Worm (Caenorhabditis elegans) whole organism, L3 larva: ENCODE data around the gene smg-3.

ENCODE experiments used
- R02D3.7 ChIP-seq: fragments of 150-350 bp; optimal IDR thresholded peaks from 2 replicates; lab custom pipeline; 2014; ENCODE audit warnings: missing biosample characterization, missing genetic modification characterization
- ZK546.5 ChIP-seq: sonication (generic microtip); optimal IDR thresholded peaks from 2 replicates; lab custom pipeline; 2017; ENCODE audit warnings: missing biosample characterization, missing genetic modification characterization
- aly-2 ChIP-seq: fragments of 150-350 bp; optimal IDR thresholded peaks from 2 replicates; lab custom pipeline; 2014; ENCODE audit warnings: missing biosample characterization, missing genetic modification characterization
- ama-1 ChIP-seq: fragments of 150-350 bp; optimal IDR thresholded peaks from 2 replicates; lab custom pipeline; 2018
- ceh-16 ChIP-seq: sonication (generic microtip); optimal IDR thresholded peaks from 2 replicates; lab custom pipeline; 2017; ENCODE audit warnings: missing biosample characterization, missing genetic modification characterization
- ceh-28 ChIP-seq: fragments of 150-350 bp; optimal IDR thresholded peaks from 2 replicates; lab custom pipeline; 2014; ENCODE audit warnings: missing biosample characterization, missing genetic modification reagents, missing genetic modification characterization
- ceh-82 ChIP-seq: fragments of 150-350 bp; optimal IDR thresholded peaks from 2 replicates; lab custom pipeline; 2014; ENCODE audit warnings: missing biosample characterization, missing genetic modification characterization
- ceh-9 ChIP-seq: sonication (generic microtip); optimal IDR thresholded peaks from 2 replicates; lab custom pipeline; 2018; ENCODE audit warnings: missing biosample characterization, missing genetic modification characterization
- daf-12 ChIP-seq: fragments of 150-350 bp; optimal IDR thresholded peaks from 2 replicates; lab custom pipeline; 2014; ENCODE audit warnings: missing biosample characterization, missing genetic modification reagents, missing genetic modification characterization
- egl-27 ChIP-seq: sonication (generic microtip); optimal IDR thresholded peaks from 4 replicates; lab custom pipeline; 2017; ENCODE audit warnings: missing biosample characterization, missing genetic modification reagents, missing genetic modification characterization
- egl-5 ChIP-seq: fragments of 150-350 bp; optimal IDR thresholded peaks from 2 replicates; lab custom pipeline; 2017; ENCODE audit warnings: missing biosample characterization, missing genetic modification reagents, missing genetic modification characterization, inconsistent platforms
- elt-1 ChIP-seq: fragments of 150-350 bp; optimal IDR thresholded peaks from 2 replicates; lab custom pipeline; 2014; ENCODE audit warnings: missing biosample characterization, missing genetic modification characterization
- elt-2 ChIP-seq: sonication (generic microtip); optimal IDR thresholded peaks from 2 replicates; lab custom pipeline; 2016; ENCODE audit warnings: missing genetic modification reagents, mild to moderate bottlenecking, missing genetic modification characterization, missing compliant biosample characterization
- elt-3 ChIP-seq, 3 experiments: fragments of 150-350 bp in 1 of 3; sonication (generic microtip) in 2 of 3; optimal IDR thresholded peaks; 2 replicates in 2 of 3; 4 replicates in 1 of 3; lab custom pipeline; 2014 to 2017; ENCODE audit warnings: missing biosample characterization in 3 of 3, missing genetic modification characterization in 3 of 3
- eor-1 ChIP-seq, 2 experiments: fragments of 150-350 bp; optimal IDR thresholded peaks; 2 replicates each; lab custom pipeline; 2014 to 2018; ENCODE audit warnings: missing biosample characterization in 2 of 2, missing genetic modification characterization in 2 of 2
- fkh-10 ChIP-seq: sonication (generic microtip); optimal IDR thresholded peaks from 2 replicates; lab custom pipeline; 2017; ENCODE audit warnings: missing biosample characterization, missing genetic modification reagents, missing genetic modification characterization
- fkh-2 ChIP-seq: fragments of 150-350 bp; optimal IDR thresholded peaks from 2 replicates; lab custom pipeline; 2014; ENCODE audit warnings: missing biosample characterization, missing genetic modification reagents, missing genetic modification characterization
- fos-1 ChIP-seq: fragments of 150-350 bp; optimal IDR thresholded peaks from 2 replicates; lab custom pipeline; 2014; ENCODE audit warnings: missing biosample characterization, missing genetic modification characterization
- hmg-11 ChIP-seq: sonication (generic microtip); optimal IDR thresholded peaks from 2 replicates; lab custom pipeline; 2016; ENCODE audit warnings: missing genetic modification characterization, missing compliant biosample characterization
- jun-1 ChIP-seq: fragments of 150-350 bp; optimal IDR thresholded peaks from 2 replicates; lab custom pipeline; 2014; ENCODE audit warnings: missing biosample characterization, missing genetic modification reagents, missing genetic modification characterization
- lin-15B ChIP-seq: fragments of 150-350 bp; optimal IDR thresholded peaks from 2 replicates; lab custom pipeline; 2014; ENCODE audit warnings: missing biosample characterization, missing genetic modification characterization
- lin-39 ChIP-seq: fragments of 150-350 bp; optimal IDR thresholded peaks from 2 replicates; lab custom pipeline; 2018; ENCODE audit warnings: missing biosample characterization, missing genetic modification reagents, missing genetic modification characterization
- lsy-12 ChIP-seq: sonication (generic microtip); optimal IDR thresholded peaks from 2 replicates; lab custom pipeline; 2016; ENCODE audit warnings: mild to moderate bottlenecking, missing genetic modification characterization, missing compliant biosample characterization
- mdl-1 ChIP-seq: fragments of 150-350 bp; optimal IDR thresholded peaks from 2 replicates; lab custom pipeline; 2014; ENCODE audit warnings: missing biosample characterization, missing genetic modification characterization
- mml-1 ChIP-seq: fragments of 150-350 bp; sonication (generic microtip); optimal IDR thresholded peaks from 3 replicates; lab custom pipeline; 2014; ENCODE audit warnings: missing biosample characterization, missing genetic modification characterization
- nfya-1 ChIP-seq: sonication (generic microtip); optimal IDR thresholded peaks from 2 replicates; lab custom pipeline; 2017; ENCODE audit warnings: missing genetic modification characterization, mild to moderate bottlenecking, missing compliant biosample characterization, antibody characterized with exemption, moderate library complexity; ENCODE audit not compliant: insufficient read depth
- nhr-11 ChIP-seq: fragments of 150-350 bp; optimal IDR thresholded peaks from 2 replicates; lab custom pipeline; 2014; ENCODE audit warnings: missing biosample characterization, missing genetic modification characterization
- nhr-12 ChIP-seq: fragments of 150-350 bp; optimal IDR thresholded peaks from 2 replicates; lab custom pipeline; 2014; ENCODE audit warnings: missing biosample characterization, missing genetic modification characterization
- nhr-23 ChIP-seq: fragments of 150-350 bp; optimal IDR thresholded peaks from 2 replicates; lab custom pipeline; 2014; ENCODE audit warnings: missing biosample characterization, missing genetic modification reagents, missing genetic modification characterization
- nhr-237 ChIP-seq: fragments of 150-350 bp; optimal IDR thresholded peaks from 2 replicates; lab custom pipeline; 2014; ENCODE audit warnings: missing biosample characterization, missing genetic modification characterization
- nhr-25 ChIP-seq: sonication (generic microtip); optimal IDR thresholded peaks from 2 replicates; lab custom pipeline; 2017; ENCODE audit warnings: missing biosample characterization, missing genetic modification characterization
- nhr-28 ChIP-seq: fragments of 150-350 bp; optimal IDR thresholded peaks from 2 replicates; lab custom pipeline; 2014; ENCODE audit warnings: missing biosample characterization, missing genetic modification characterization
- nhr-43 ChIP-seq: sonication (generic microtip); optimal IDR thresholded peaks from 2 replicates; lab custom pipeline; 2016; ENCODE audit warnings: mild to moderate bottlenecking, missing genetic modification characterization, missing compliant biosample characterization; ENCODE audit not compliant: poor library complexity, severe bottlenecking
- nhr-67 ChIP-seq: fragments of 150-350 bp; optimal IDR thresholded peaks from 2 replicates; lab custom pipeline; 2014; ENCODE audit warnings: missing biosample characterization, missing genetic modification characterization
- nhr-76 ChIP-seq: fragments of 150-350 bp; sonication (generic microtip); optimal IDR thresholded peaks from 5 replicates; lab custom pipeline; 2014; ENCODE audit warnings: missing biosample characterization, missing genetic modification characterization
- nhr-77 ChIP-seq: fragments of 150-350 bp; optimal IDR thresholded peaks from 2 replicates; lab custom pipeline; 2014; ENCODE audit warnings: missing biosample characterization, missing genetic modification characterization
- pha-4 ChIP-seq: fragments of 150-350 bp; optimal IDR thresholded peaks from 2 replicates; lab custom pipeline; 2014; ENCODE audit warnings: missing biosample characterization, missing genetic modification reagents, missing genetic modification characterization
- pqm-1 ChIP-seq: fragments of 150-350 bp; optimal IDR thresholded peaks from 2 replicates; lab custom pipeline; 2017; ENCODE audit warnings: missing biosample characterization, missing genetic modification characterization, inconsistent platforms
- sea-2 ChIP-seq: fragments of 150-350 bp; sonication (generic microtip); optimal IDR thresholded peaks from 4 replicates; lab custom pipeline; 2014; ENCODE audit warnings: missing biosample characterization, missing genetic modification reagents, missing genetic modification characterization
- skn-1 ChIP-seq: fragments of 150-350 bp; optimal IDR thresholded peaks from 2 replicates; lab custom pipeline; 2014; ENCODE audit warnings: missing biosample characterization, missing genetic modification characterization
- snpc-4 ChIP-seq: fragments of 150-350 bp; optimal IDR thresholded peaks from 2 replicates; lab custom pipeline; 2014; ENCODE audit warnings: missing biosample characterization, missing genetic modification characterization
- tbx-2 ChIP-seq: sonication (generic microtip); optimal IDR thresholded peaks from 2 replicates; lab custom pipeline; 2016; ENCODE audit warnings: mild to moderate bottlenecking, missing genetic modification characterization, missing compliant biosample characterization
- unc-39 ChIP-seq: sonication (generic microtip); optimal IDR thresholded peaks from 4 replicates; lab custom pipeline; 2017; ENCODE audit warnings: missing biosample characterization, missing genetic modification characterization
- unc-62 ChIP-seq: fragments of 150-350 bp; sonication (generic microtip); optimal IDR thresholded peaks from 4 replicates; lab custom pipeline; 2014; ENCODE audit warnings: missing biosample characterization, missing genetic modification reagents, missing genetic modification characterization
- zag-1 ChIP-seq: fragments of 150-350 bp; optimal IDR thresholded peaks from 2 replicates; lab custom pipeline; 2014; ENCODE audit warnings: missing biosample characterization, missing genetic modification characterization
- ztf-11 ChIP-seq: fragments of 150-350 bp; optimal IDR thresholded peaks from 2 replicates; lab custom pipeline; 2014; ENCODE audit warnings: missing biosample characterization, missing genetic modification characterization
- ztf-4 ChIP-seq: fragments of 150-350 bp; optimal IDR thresholded peaks from 2 replicates; lab custom pipeline; 2014; ENCODE audit warnings: missing biosample characterization, missing genetic modification characterization

Gene smg-3

DNA sequence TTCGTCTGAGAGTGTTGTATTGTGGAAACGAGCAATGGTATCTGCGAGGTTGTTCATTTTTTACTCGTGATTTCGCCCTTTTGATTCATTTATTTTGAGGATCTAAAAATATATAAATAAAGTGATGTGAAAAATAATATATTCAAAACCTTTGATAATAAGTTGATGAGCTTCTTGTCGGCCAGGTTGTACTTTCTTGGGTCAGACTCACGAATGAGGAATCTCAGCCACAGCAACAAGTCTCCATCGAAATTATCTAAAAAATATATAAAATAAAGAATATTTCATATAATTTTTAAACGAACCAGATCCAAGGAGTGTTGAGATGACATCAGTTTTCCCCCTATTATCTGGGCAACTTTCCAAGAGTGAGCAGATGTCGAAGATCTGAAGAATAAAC, 30.5 kb downstream of the smg-3 start, which contains the start of gene Y73B6BL.288:
Gene Y73B6BL.288, minus strand, starts transcription at position 101 of the 400 bp plus-strand sequence.
- TF ChIP-seq nfya-1 (no peak), ama-1 (lab: Kevin White, UChicago) (no peak), unc-62 (GFP tag; lab: Kevin White, UChicago) (no peak), daf-12 (tag; lab: Kevin White, UChicago) (no peak), nhr-25 (tag; lab: Kevin White, UChicago) (no peak), ztf-11 (tag; lab: Kevin White, UChicago) (no peak), snpc-4 (tag; lab: Kevin White, UChicago) (no peak), R02D3.7 (tag; lab: Kevin White, UChicago) (no peak)

DNA sequence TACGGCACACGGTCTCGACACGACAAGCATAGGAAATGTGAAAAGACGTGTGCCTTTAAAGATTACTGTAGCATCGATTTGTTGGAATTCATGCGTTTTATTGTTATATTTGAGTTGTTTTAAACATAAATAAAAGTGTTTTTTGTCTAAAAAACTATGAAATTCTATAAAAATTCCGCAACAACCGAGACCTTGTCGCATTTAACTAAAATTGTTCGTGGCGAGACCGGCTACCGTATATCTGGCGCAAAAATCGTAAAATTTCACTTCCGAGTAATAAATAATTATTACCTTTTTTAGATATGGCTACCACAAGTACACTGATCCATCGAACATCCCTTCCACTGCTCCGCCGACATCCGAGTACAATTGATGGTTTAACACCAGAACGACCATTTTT, 35.5 kb downstream of the smg-3 start, which contains the start of gene ipla-6:
Gene ipla-6, plus strand, starts transcription at position 301 of the 400 bp plus-strand sequence.
- TF ChIP-seq ztf-4 (tag; lab: Kevin White, UChicago), result no peak
- no peak for TF ChIP-seq lin-15B
- no peak for TF ChIP-seq R02D3.7 (tag; lab: Kevin White, UChicago)
- no peak for TF ChIP-seq nhr-237
- no peak for TF ChIP-seq ceh-82 (tag; lab: Kevin White, UChicago)
- no peak for TF ChIP-seq nhr-43 (tag; lab: Kevin White, UChicago)
- TF ChIP-seq nhr-23 (tag; lab: Kevin White, UChicago), result no peak
- no peak for TF ChIP-seq sea-2 (GFP tag; lab: Kevin White, UChicago)
- TF ChIP-seq ZK546.5 (tag; lab: Kevin White, UChicago), result no peak
- no peak for TF ChIP-seq lsy-12
- no peak for TF ChIP-seq fos-1 (tag; lab: Kevin White, UChicago)

DNA sequence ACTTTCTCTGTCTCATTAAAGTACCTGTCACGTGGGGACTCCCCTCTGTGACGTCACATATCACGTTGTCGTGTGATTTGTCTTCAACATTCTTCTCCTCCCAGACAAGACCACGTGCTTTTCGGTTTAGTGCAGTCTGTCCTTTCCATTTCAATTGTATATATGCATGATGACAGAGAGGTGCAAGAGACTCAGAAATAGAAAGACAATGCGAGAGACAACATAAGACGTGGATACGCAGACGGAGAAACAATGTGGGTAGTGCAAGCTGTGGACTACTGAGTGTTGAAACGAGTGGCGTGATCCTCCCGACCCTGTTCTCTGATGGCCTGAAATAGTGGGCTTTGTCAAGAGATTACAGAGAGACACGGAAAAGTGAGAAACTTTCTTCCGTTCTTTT, 36.1 kb downstream of the smg-3 start:
- TF ChIP-seq tbx-2, result peak; percentile 92
- peak; percentile 23 for TF ChIP-seq sea-2 (GFP tag; lab: Kevin White, UChicago)
- TF ChIP-seq elt-1 (tag; lab: Kevin White, UChicago), result peak; percentile 69
- peak; percentile 56 for TF ChIP-seq lin-15B
- peak; percentile 14 for TF ChIP-seq egl-27 (tag; lab: Kevin White, UChicago)
- peak; percentile 96 for TF ChIP-seq pha-4
- TF ChIP-seq elt-2 (tag; lab: Kevin White, UChicago), result peak; percentile 94
- TF ChIP-seq eor-1 (tag; optimal IDR thresholded peaks at IDR 0.05; lab: Kevin White, UChicago), result peak; percentile 12 to 57
- peak; percentile 94 for TF ChIP-seq nfya-1
- TF ChIP-seq lin-39 (tag; lab: Kevin White, UChicago), result peak; percentile 49
- TF ChIP-seq nhr-25 (tag; lab: Kevin White, UChicago), result peak; percentile 99
- no peak for TF ChIP-seq ceh-82 (tag; lab: Kevin White, UChicago)
- no peak for TF ChIP-seq daf-12 (tag; lab: Kevin White, UChicago)
- TF ChIP-seq nhr-28, result no peak
- peak in 1 of 3 experiments; percentile 34 for TF ChIP-seq elt-3 (tag; optimal IDR thresholded peaks at IDR 0.05; lab: Kevin White, UChicago)
- TF ChIP-seq nhr-77 (tag; lab: Kevin White, UChicago), result no peak
- peak; percentile 68 for TF ChIP-seq nhr-11
- no peak for TF ChIP-seq fkh-10 (GFP tag; lab: Kevin White, UChicago)
- TF ChIP-seq nhr-67 (tag; lab: Kevin White, UChicago), result no peak
- TF ChIP-seq fos-1 (tag; lab: Kevin White, UChicago), result peak; percentile 41
- TF ChIP-seq snpc-4 (tag; lab: Kevin White, UChicago), result peak; percentile 62
- TF ChIP-seq ceh-28 (tag; lab: Kevin White, UChicago), result peak; percentile 71
- peak; percentile 34 for TF ChIP-seq mml-1
- peak; percentile 96 for TF ChIP-seq nhr-43 (tag; lab: Kevin White, UChicago)
- TF ChIP-seq ceh-16, result no peak
- peak; percentile 94 for TF ChIP-seq pqm-1 (tag; lab: Kevin White, UChicago)
- peak; percentile 93 for TF ChIP-seq lsy-12
- peak; percentile 95 for TF ChIP-seq skn-1 (tag; lab: Kevin White, UChicago)
- no peak for TF ChIP-seq ceh-9 (tag; lab: Kevin White, UChicago)
- TF ChIP-seq nhr-237, result no peak
- TF ChIP-seq jun-1, result peak; percentile 95
- peak; percentile 85 for TF ChIP-seq egl-5 (tag; lab: Kevin White, UChicago)
- TF ChIP-seq fkh-2 (tag; lab: Kevin White, UChicago), result no peak
- TF ChIP-seq ZK546.5 (tag; lab: Kevin White, UChicago), result no peak
- no peak for TF ChIP-seq zag-1 (tag; lab: Kevin White, UChicago)
- no peak for TF ChIP-seq nhr-12 (tag; lab: Kevin White, UChicago)
- TF ChIP-seq hmg-11 (tag; lab: Kevin White, UChicago), result peak; percentile 86
- peak; percentile 61 for TF ChIP-seq ama-1 (lab: Kevin White, UChicago)
- TF ChIP-seq nhr-76 (tag; lab: Kevin White, UChicago), result no peak
- TF ChIP-seq nhr-23 (tag; lab: Kevin White, UChicago), result peak; percentile 98
- TF ChIP-seq mdl-1 (tag; lab: Kevin White, UChicago), result peak; percentile 98
- peak; percentile 84 for TF ChIP-seq unc-62 (GFP tag; lab: Kevin White, UChicago)
- TF ChIP-seq aly-2 (tag; lab: Kevin White, UChicago), result no peak
- no peak for TF ChIP-seq unc-39 (tag; lab: Kevin White, UChicago)
- no peak for TF ChIP-seq ztf-11 (tag; lab: Kevin White, UChicago)
- TF ChIP-seq ztf-4 (tag; lab: Kevin White, UChicago), result peak; percentile 83
- TF ChIP-seq R02D3.7 (tag; lab: Kevin White, UChicago), result peak; percentile 81
- TF ChIP-seq, all 47 proteins: peak for 30
